Fruit fly (Drosophila melanogaster): ENCODE measurements around the gene CG17219.

CG17219 gene

dm6 chr2L:3039774-3040173, 10.7 kb downstream of the CG17219 start, which contains the start of the genes cnir and CG17221 (continued):
- TF ChIP-seq CG6813 (GFP tag; optimal IDR thresholded peaks at IDR 0.05) (no peak), ems (GFP tag; optimal IDR thresholded peaks at IDR 0.05) (peak; percentile 67), CG9609 (GFP tag; optimal IDR thresholded peaks at IDR 0.05) (peak; percentile 61), Abd-B (GFP tag; optimal IDR thresholded peaks at IDR 0.05) (peak; percentile 64), CG10654 (GFP tag; optimal IDR thresholded peaks at IDR 0.05) (peak; percentile 60), wdn (GFP tag; IDR thresholded peaks at IDR 0.05) (no peak), z (GFP tag; IDR thresholded peaks at IDR 0.05) (no peak), CG4328 (GFP tag; optimal IDR thresholded peaks at IDR 0.05) (peak; percentile 61), tio (GFP tag; optimal IDR thresholded peaks at IDR 0.05) (no peak), CG1647 (GFP tag; optimal IDR thresholded peaks at IDR 0.05) (peak; percentile 19), Lpt (GFP tag; optimal IDR thresholded peaks at IDR 0.05) (no peak), CG6683 (GFP tag; optimal IDR thresholded peaks at IDR 0.05) (no peak), CG30431 (GFP tag; optimal IDR thresholded peaks at IDR 0.05) (no peak), CG10565 (GFP tag; optimal IDR thresholded peaks at IDR 0.05) (no peak), inv (GFP tag; IDR thresholded peaks at IDR 0.05; ENCODE audit: partially characterized antibody) (no peak), bbx (GFP tag; IDR thresholded peaks at IDR 0.05; ENCODE audit: partially characterized antibody) (no peak), jigr1 (GFP tag; IDR thresholded peaks at IDR 0.05) (no peak; the same call in 2 of the 3 replicates), cas (GFP tag; IDR thresholded peaks at IDR 0.05) (no peak), fd96Cb (tag; optimal IDR thresholded peaks at IDR 0.05) (peak; percentile 42), CG14710 (tag; optimal IDR thresholded peaks at IDR 0.05) (peak; percentile 78), CG10209 (GFP tag; optimal IDR thresholded peaks at IDR 0.05) (peak; percentile 42), CG17385 (GFP tag; optimal IDR thresholded peaks at IDR 0.05) (peak; percentile 70), Doc2 (GFP tag; IDR thresholded peaks at IDR 0.05) (no peak), ac (GFP tag; optimal IDR thresholded peaks at IDR 0.05) (no peak), luna (GFP tag; optimal IDR thresholded peaks at IDR 0.05) (peak; percentile 51), Mrtf (GFP tag; IDR thresholded peaks at IDR 0.05) (no peak), sug (tag; optimal IDR thresholded peaks at IDR 0.05) (peak; percentile 78), nerfin-1 (tag; optimal IDR thresholded peaks at IDR 0.05) (peak; percentile 58), CG6254 (GFP tag; optimal IDR thresholded peaks at IDR 0.05) (no peak), dpn (GFP tag; optimal IDR thresholded peaks at IDR 0.05) (peak; percentile 70 to 76), grau (tag; optimal IDR thresholded peaks at IDR 0.05) (peak; percentile 67), hb (GFP tag; IDR thresholded peaks at IDR 0.05; ENCODE audit: partially characterized antibody) (no peak), CG34422 (GFP tag; IDR thresholded peaks at IDR 0.05) (peak; percentile 56; the same call in 1 of the 3 replicates), CG12155 (GFP tag; optimal IDR thresholded peaks at IDR 0.05) (peak; percentile 71), CG31224 (GFP tag; IDR thresholded peaks at IDR 0.05) (no peak), amos (GFP tag; IDR thresholded peaks at IDR 0.05; ENCODE audit: partially characterized antibody) (no peak; the same call in 1 of the 2 replicates), dmrt11E (tag; optimal IDR thresholded peaks at IDR 0.05) (peak; percentile 51), Fer3 (tag; optimal IDR thresholded peaks at IDR 0.05) (peak; percentile 66), Mad (GFP tag; optimal IDR thresholded peaks at IDR 0.05) (peak; percentile 68), en (GFP tag; optimal IDR thresholded peaks at IDR 0.05) (peak; percentile 39), zf30C (GFP tag; optimal IDR thresholded peaks at IDR 0.05) (no peak), D (optimal IDR thresholded peaks at IDR 0.05) (no peak), D (GFP tag; optimal IDR thresholded peaks at IDR 0.05) (peak; percentile 38), hth (optimal IDR thresholded peaks at IDR 0.05) (no peak), GATAe (GFP tag; conservative IDR thresholded peaks at IDR 0.05) (no peak), Hsf (GFP tag; optimal IDR thresholded peaks at IDR 0.05) (peak; percentile 72), Max (GFP tag; optimal IDR thresholded peaks at IDR 0.05) (peak; percentile 77), Deaf1 (tag; optimal IDR thresholded peaks at IDR 0.05) (peak; percentile 19), CG13123 (GFP tag; optimal IDR thresholded peaks at IDR 0.05) (peak; percentile 40), CG8089 (GFP tag; optimal IDR thresholded peaks at IDR 0.05) (peak; percentile 41), al (GFP tag; IDR thresholded peaks at IDR 0.05) (no peak), slp2 (GFP tag; optimal IDR thresholded peaks at IDR 0.05) (peak; percentile 66)

All from whole organism, embryonic.